Worm (Caenorhabditis elegans): ENCODE data around the gene F13E9.16.
A peak's percentile ranks its signal among the peaks of the same experiment; 100 is the strongest.

F13E9.16 gene

DNA sequence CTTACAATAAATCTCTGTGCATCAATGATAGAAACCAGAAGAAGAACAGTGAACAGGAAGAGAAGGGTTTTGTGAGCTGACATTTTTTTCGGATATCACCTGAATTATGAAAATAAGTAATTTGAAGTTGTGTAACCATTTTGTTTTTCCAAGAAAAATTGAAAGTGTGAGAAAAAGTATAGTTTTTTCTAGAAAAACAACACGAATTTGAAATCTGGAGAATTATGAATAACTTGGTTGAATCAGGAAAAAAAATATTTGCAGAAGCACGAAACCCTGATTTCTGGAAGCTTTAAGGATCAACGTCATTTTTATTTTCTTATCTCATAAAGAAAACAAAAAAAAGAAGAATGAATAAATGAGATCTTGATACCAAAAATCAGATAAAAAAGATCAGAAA, 12.7 kb downstream of the F13E9.16 start, which contains the start of gene F13E9.12:
F13E9.12 (minus strand) TSS at position 101 of the 400 bp plus-strand sequence.
- TF ChIP-seq nfya-1 (tag; optimal IDR thresholded peaks at IDR 0.05) (no peak), ceh-9 (tag; optimal IDR thresholded peaks at IDR 0.05) (no peak), K09A11.1 (tag; optimal IDR thresholded peaks at IDR 0.05; ENCODE audit: insufficient read depth) (no peak), madf-2 (tag; optimal IDR thresholded peaks at IDR 0.05) (no peak), unc-55 (GFP tag; optimal IDR thresholded peaks at IDR 0.05) (no peak), hlh-13 (GFP tag; optimal IDR thresholded peaks at IDR 0.05) (no peak), ceh-18 (tag; optimal IDR thresholded peaks at IDR 0.05) (no peak), ceh-30 (tag; optimal IDR thresholded peaks at IDR 0.05) (no peak), ztf-16 (tag; optimal IDR thresholded peaks at IDR 0.05) (no peak), pax-1 (tag; optimal IDR thresholded peaks at IDR 0.05) (no peak), ceh-19 (GFP tag; optimal IDR thresholded peaks at IDR 0.05) (no peak), pha-4 (tag; optimal IDR thresholded peaks at IDR 0.05) (no peak), unc-3 (GFP tag; conservative IDR thresholded peaks at IDR 0.05) (no peak), unc-3 (tag; optimal IDR thresholded peaks at IDR 0.05) (no peak)

DNA sequence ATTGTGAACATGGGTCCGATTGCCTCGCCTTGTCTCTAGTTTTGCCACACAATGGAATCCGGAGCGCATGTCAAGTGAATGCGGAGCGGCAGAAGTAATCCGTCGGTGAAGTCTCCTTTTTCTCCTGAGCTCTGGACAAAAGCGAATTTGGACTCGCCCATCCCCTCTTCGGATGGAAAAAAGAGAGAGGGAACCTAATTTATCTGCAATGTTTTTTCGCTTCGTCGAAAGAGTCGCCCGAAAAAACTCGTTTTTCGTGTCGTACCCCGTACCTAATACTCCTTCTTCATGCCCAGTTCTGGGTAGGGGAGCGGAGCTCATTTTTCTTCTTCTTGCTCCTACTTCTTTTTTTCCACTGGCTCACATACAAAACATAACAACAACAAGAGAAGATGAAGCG, 17.0 kb downstream of the F13E9.16 start:
- TF ChIP-seq pha-2 (tag; optimal IDR thresholded peaks at IDR 0.05) = no peak
- no peak for TF ChIP-seq rnt-1 (tag; optimal IDR thresholded peaks at IDR 0.05)
- no peak for TF ChIP-seq tbx-2 (tag; optimal IDR thresholded peaks at IDR 0.05)
- TF ChIP-seq mec-3 (tag; optimal IDR thresholded peaks at IDR 0.05; ENCODE audit: borderline replicate concordance) = no peak
- no peak for TF ChIP-seq ets-4 (tag; optimal IDR thresholded peaks at IDR 0.05)
- TF ChIP-seq unc-42 (tag; optimal IDR thresholded peaks at IDR 0.05) = peak; percentile 70

DNA sequence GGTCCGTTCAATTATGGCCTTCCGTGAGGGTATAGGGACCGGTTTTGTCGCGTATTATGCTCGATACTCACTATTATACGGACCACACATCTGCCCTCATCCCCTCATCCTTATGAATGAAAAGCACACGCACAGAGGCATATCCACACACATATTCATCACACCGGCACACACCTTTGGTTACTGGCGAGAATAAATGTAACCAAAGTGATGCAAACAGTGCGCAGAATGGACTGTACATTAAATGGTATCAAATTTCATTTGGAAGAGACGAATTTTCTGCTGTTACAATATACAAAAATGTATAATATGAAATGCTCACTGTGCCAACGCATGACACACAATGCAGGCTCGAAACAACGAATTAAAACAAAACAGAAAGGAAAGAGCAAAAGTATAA, 17.5 kb downstream of the F13E9.16 start:
- TF ChIP-seq nhr-232 (tag; optimal IDR thresholded peaks at IDR 0.05) (no peak), K02D7.2 (tag; optimal IDR thresholded peaks at IDR 0.05) (no peak), hlh-13 (GFP tag; optimal IDR thresholded peaks at IDR 0.05) (no peak), pha-2 (tag; optimal IDR thresholded peaks at IDR 0.05) (peak; percentile 5), ets-4 (tag; optimal IDR thresholded peaks at IDR 0.05) (no peak), dmd-4 (tag; optimal IDR thresholded peaks at IDR 0.05; ENCODE audit: borderline replicate concordance) (no peak), eyg-1 (tag; optimal IDR thresholded peaks at IDR 0.05) (no peak), syd-9 (tag; optimal IDR thresholded peaks at IDR 0.05) (no peak), gmeb-2 (tag; optimal IDR thresholded peaks at IDR 0.05) (no peak), hlh-6 (tag; optimal IDR thresholded peaks at IDR 0.05) (no peak), lin-11 (tag; optimal IDR thresholded peaks at IDR 0.05) (no peak), K09A11.1 (tag; optimal IDR thresholded peaks at IDR 0.05; ENCODE audit: insufficient read depth) (no peak), F13H6.1 (tag; optimal IDR thresholded peaks at IDR 0.05) (no peak), unc-55 (GFP tag; optimal IDR thresholded peaks at IDR 0.05) (no peak), pat-9 (tag; optimal IDR thresholded peaks at IDR 0.05) (no peak), dve-1 (tag; optimal IDR thresholded peaks at IDR 0.05) (no peak), unc-42 (tag; optimal IDR thresholded peaks at IDR 0.05) (no peak), ceh-34 (tag; optimal IDR thresholded peaks at IDR 0.05) (peak; percentile 79)

DNA sequence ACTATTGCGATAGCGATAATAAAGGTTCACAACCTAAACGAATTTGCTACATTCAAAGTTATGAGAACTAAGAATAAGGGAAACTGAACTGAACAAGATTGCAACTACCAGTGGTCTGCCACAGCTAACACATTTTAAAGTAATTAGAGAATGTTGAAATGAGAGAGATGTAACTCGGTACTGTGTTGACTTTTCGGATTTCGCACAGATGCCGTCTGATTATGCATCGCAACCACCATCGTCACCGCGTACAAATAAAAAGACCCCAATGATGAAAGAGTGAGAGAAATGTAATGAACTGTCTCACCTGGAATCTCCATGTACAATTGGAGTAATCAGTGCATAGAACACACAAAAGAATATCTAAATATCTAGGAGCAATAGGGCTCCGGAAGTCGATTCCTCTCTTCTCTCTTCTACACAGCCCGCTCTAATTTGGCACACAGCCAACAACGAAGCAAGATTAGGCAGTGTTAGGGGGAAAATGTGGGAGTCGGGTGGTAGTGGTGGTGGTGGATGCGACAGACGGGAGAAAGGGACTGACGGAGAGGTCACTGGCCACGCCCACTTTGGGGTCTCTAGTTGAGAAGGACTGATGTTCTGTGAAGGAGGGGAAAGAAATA, 18.4 kb downstream of the F13E9.16 start, which contains the start of gene F13E9.11:
F13E9.11 (minus strand) TSS at position 507 of the 623 bp plus-strand sequence.
- no peak for TF ChIP-seq ceh-2 (tag; optimal IDR thresholded peaks at IDR 0.05)
- TF ChIP-seq zip-5 (tag; optimal IDR thresholded peaks at IDR 0.05) = no peak
- no peak for TF ChIP-seq pqm-1 (tag; optimal IDR thresholded peaks at IDR 0.05)
- TF ChIP-seq pat-9 (tag; optimal IDR thresholded peaks at IDR 0.05) = no peak
- peak; percentile 40 for TF ChIP-seq fax-1 (tag; optimal IDR thresholded peaks at IDR 0.05)
- TF ChIP-seq ceh-30 (tag; optimal IDR thresholded peaks at IDR 0.05) = no peak
- no peak for TF ChIP-seq ttx-3 (tag; optimal IDR thresholded peaks at IDR 0.05)
- no peak for TF ChIP-seq ceh-45 (GFP tag; IDR thresholded peaks at IDR 0.05)
- peak; percentile 23 for TF ChIP-seq ceh-14 (tag; optimal IDR thresholded peaks at IDR 0.05)
- no peak for TF ChIP-seq nfya-1 (tag; optimal IDR thresholded peaks at IDR 0.05)
- no peak for TF ChIP-seq pha-4 (tag; optimal IDR thresholded peaks at IDR 0.05)
- no peak for TF ChIP-seq sox-2 (GFP tag; IDR thresholded peaks at IDR 0.05)
- peak; percentile 65 for TF ChIP-seq hlh-6 (tag; optimal IDR thresholded peaks at IDR 0.05)
- no peak for TF ChIP-seq fkh-6 (tag; optimal IDR thresholded peaks at IDR 0.05)
- TF ChIP-seq hlh-13 (GFP tag; optimal IDR thresholded peaks at IDR 0.05) = no peak
- TF ChIP-seq ceh-31 (tag; optimal IDR thresholded peaks at IDR 0.05) = peak; percentile 55
- peak; percentile 61 for TF ChIP-seq unc-42 (tag; optimal IDR thresholded peaks at IDR 0.05)
- TF ChIP-seq ceh-34 (tag; optimal IDR thresholded peaks at IDR 0.05) = no peak
- no peak for TF ChIP-seq sox-4 (tag; optimal IDR thresholded peaks at IDR 0.05)
- no peak for TF ChIP-seq C08G9.2 (tag; optimal IDR thresholded peaks at IDR 0.05)
- no peak for TF ChIP-seq hlh-8 (tag; optimal IDR thresholded peaks at IDR 0.05)
- TF ChIP-seq ceh-18 (tag; optimal IDR thresholded peaks at IDR 0.05) = no peak
- no peak for TF ChIP-seq K09A11.1 (tag; optimal IDR thresholded peaks at IDR 0.05; ENCODE audit: insufficient read depth)
- TF ChIP-seq ztf-16 (tag; optimal IDR thresholded peaks at IDR 0.05) = no peak
- TF ChIP-seq nhr-11 (tag; optimal IDR thresholded peaks at IDR 0.05) = no peak

All from whole organism, late embryonic.